Worm (Caenorhabditis elegans) whole organism, mixed stage, embryonic: ENCODE measurements around the gene F47E1.1.

Experiments
- bed-3 ChIP-seq: fragments of 200-800 bp; sonication (Bioruptor generic); optimal IDR thresholded peaks from 3 replicates; lab custom pipeline; 2018; ENCODE audit warnings: mild to moderate bottlenecking, missing genetic modification characterization, moderate library complexity, missing compliant biosample characterization
- ces-1 ChIP-seq: fragments of 150-350 bp; optimal IDR thresholded peaks from 2 replicates; lab custom pipeline; 2014; ENCODE audit warnings: missing biosample characterization, missing genetic modification reagents, missing genetic modification characterization
- drap-1 ChIP-seq: fragments of 200-800 bp; sonication (Bioruptor generic); optimal IDR thresholded peaks from 3 replicates; lab custom pipeline; 2018; ENCODE audit warnings: mild to moderate bottlenecking, missing genetic modification characterization, missing compliant biosample characterization
- ham-2 ChIP-seq: fragments of 200-800 bp; sonication (Bioruptor generic); optimal IDR thresholded peaks from 2 replicates; lab custom pipeline; 2018; ENCODE audit warnings: mild to moderate bottlenecking, missing genetic modification characterization, missing compliant biosample characterization
- hlh-1 ChIP-seq: fragments of 150-350 bp; optimal IDR thresholded peaks from 2 replicates; lab custom pipeline; 2014; ENCODE audit warnings: missing biosample characterization, missing genetic modification reagents, missing genetic modification characterization
- mab-5 ChIP-seq: fragments of 150-350 bp; optimal IDR thresholded peaks from 2 replicates; lab custom pipeline; 2014; ENCODE audit warnings: missing biosample characterization, missing genetic modification characterization
- mep-1 ChIP-seq: fragments of 150-350 bp; optimal IDR thresholded peaks from 2 replicates; lab custom pipeline; 2017; ENCODE audit warnings: missing biosample characterization, missing genetic modification reagents, missing genetic modification characterization, inconsistent platforms
- nhr-76 ChIP-seq: sonication (generic microtip); optimal IDR thresholded peaks from 2 replicates; lab custom pipeline; 2017; ENCODE audit warnings: missing biosample characterization, missing genetic modification characterization
- pha-4 ChIP-seq: fragments of 150-350 bp; optimal IDR thresholded peaks from 2 replicates; lab custom pipeline; 2018; ENCODE audit warnings: missing biosample characterization, missing genetic modification reagents, missing genetic modification characterization
- snpc-4 ChIP-seq: fragments of 150-350 bp; optimal IDR thresholded peaks from 2 replicates; lab custom pipeline; 2014; ENCODE audit warnings: missing biosample characterization, missing genetic modification characterization
- tbx-8 ChIP-seq: fragments of 200-800 bp; sonication (Bioruptor generic); optimal IDR thresholded peaks from 2 replicates; lab custom pipeline; 2018; ENCODE audit warnings: mild to moderate bottlenecking, missing genetic modification characterization, moderate library complexity, missing compliant biosample characterization
- ztf-11 ChIP-seq: fragments of 150-350 bp; optimal IDR thresholded peaks from 2 replicates; lab custom pipeline; 2014; ENCODE audit warnings: missing biosample characterization, missing genetic modification characterization

DNA sequence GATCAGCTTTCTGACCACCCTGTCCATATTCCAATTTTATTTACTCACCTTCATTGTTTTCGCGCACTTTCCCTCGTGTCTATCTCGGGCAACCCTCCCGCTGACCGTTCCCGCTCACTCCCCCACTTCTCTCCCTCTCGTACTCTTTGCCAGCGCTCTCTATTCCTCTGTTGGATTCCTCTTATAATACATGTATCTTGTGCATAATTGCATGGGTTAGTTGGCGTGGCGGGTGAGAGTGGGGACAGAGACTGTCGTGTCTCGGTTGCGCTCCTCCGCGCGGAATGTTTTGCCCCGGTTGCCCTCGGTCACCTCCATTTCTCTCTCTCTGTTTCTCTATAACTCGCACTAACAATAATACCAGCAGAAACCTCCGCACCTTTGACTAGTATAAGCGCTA lies 25.2 kb downstream of the F47E1.1 start:
- TF ChIP-seq ztf-11 (no peak), snpc-4 (tag; lab: Kevin White, UChicago) (no peak), mab-5 (tag; lab: Kevin White, UChicago) (no peak), mep-1 (tag; lab: Kevin White, UChicago) (no peak), ces-1 (GFP tag; lab: Kevin White, UChicago) (no peak), ham-2 (GFP tag; lab: Kevin White, UChicago) (peak; percentile 84), drap-1 (peak; percentile 61), pha-4 (tag; lab: Kevin White, UChicago) (peak; percentile 77), hlh-1 (tag; lab: Kevin White, UChicago) (no peak), bed-3 (GFP tag; lab: Kevin White, UChicago) (peak; percentile 12), nhr-76 (tag; lab: Kevin White, UChicago) (no peak), tbx-8 (GFP tag; lab: Kevin White, UChicago) (no peak)
